Worm (Caenorhabditis elegans) whole organism, L4 larva: ENCODE results near the gene H17B01.5.

ENCODE experiments used
- Y48G9A.11 ChIP-seq: fragments of 200-800 bp; sonication (Bioruptor generic); IDR thresholded peaks from 2 replicates; pipeline ENCODE4 v1.3.6; 2022; ENCODE audit warnings: missing genetic modification reagents, missing genetic modification characterization, missing compliant biosample characterization
- ceh-82 ChIP-seq: sonication (generic microtip); optimal IDR thresholded peaks from 2 replicates; lab custom pipeline; 2017; ENCODE audit warnings: missing biosample characterization, missing genetic modification characterization
- dmd-8 ChIP-seq: fragments of 200-800 bp; sonication (Bioruptor generic); IDR thresholded peaks from 2 replicates; pipeline ENCODE4 v1.3.6; 2022; ENCODE audit warnings: missing genetic modification characterization, missing compliant biosample characterization
- egl-27 ChIP-seq: sonication (generic microtip); optimal IDR thresholded peaks from 3 replicates; lab custom pipeline; 2017; ENCODE audit warnings: missing biosample characterization, missing genetic modification reagents, missing genetic modification characterization
- lim-7 ChIP-seq: fragments of 200-800 bp; sonication (Bioruptor generic); IDR thresholded peaks from 2 replicates; pipeline ENCODE4 v1.3.6; 2022; ENCODE audit warnings: missing genetic modification characterization, missing compliant biosample characterization
- lin-39 ChIP-seq: fragments of 150-350 bp; optimal IDR thresholded peaks from 2 replicates; lab custom pipeline; 2014; ENCODE audit warnings: missing biosample characterization, missing genetic modification reagents, missing genetic modification characterization
- nhr-102 ChIP-seq: sonication (generic microtip); optimal IDR thresholded peaks from 2 replicates; lab custom pipeline; 2016; ENCODE audit warnings: mild to moderate bottlenecking, missing genetic modification characterization, moderate library complexity, missing compliant biosample characterization
- nhr-237 ChIP-seq: sonication (generic microtip); optimal IDR thresholded peaks from 2 replicates; lab custom pipeline; 2017; ENCODE audit warnings: missing biosample characterization, missing genetic modification characterization
- nhr-25 ChIP-seq: sonication (generic microtip); optimal IDR thresholded peaks from 2 replicates; lab custom pipeline; 2017; ENCODE audit warnings: missing genetic modification characterization, mild to moderate bottlenecking, missing compliant biosample characterization, antibody characterized with exemption, moderate library complexity, borderline replicate concordance; ENCODE audit not compliant: insufficient read depth
- rbr-2 ChIP-seq: sonication (generic microtip); optimal IDR thresholded peaks from 2 replicates; lab custom pipeline; 2016; ENCODE audit warnings: missing genotype, missing genetic modification characterization, missing compliant biosample characterization
- set-16 ChIP-seq: fragments of 200-800 bp; sonication (Bioruptor generic); IDR thresholded peaks from 2 replicates; pipeline ENCODE4 v1.3.6; 2022; ENCODE audit warnings: missing genetic modification reagents, missing genetic modification characterization, missing compliant biosample characterization
- snpc-4 ChIP-seq: fragments of 150-350 bp; optimal IDR thresholded peaks from 2 replicates; lab custom pipeline; 2014; ENCODE audit warnings: missing biosample characterization, missing genetic modification characterization
- ztf-11 ChIP-seq: fragments of 150-350 bp; optimal IDR thresholded peaks from 2 replicates; lab custom pipeline; 2014; ENCODE audit warnings: missing biosample characterization, missing genetic modification characterization

DNA sequence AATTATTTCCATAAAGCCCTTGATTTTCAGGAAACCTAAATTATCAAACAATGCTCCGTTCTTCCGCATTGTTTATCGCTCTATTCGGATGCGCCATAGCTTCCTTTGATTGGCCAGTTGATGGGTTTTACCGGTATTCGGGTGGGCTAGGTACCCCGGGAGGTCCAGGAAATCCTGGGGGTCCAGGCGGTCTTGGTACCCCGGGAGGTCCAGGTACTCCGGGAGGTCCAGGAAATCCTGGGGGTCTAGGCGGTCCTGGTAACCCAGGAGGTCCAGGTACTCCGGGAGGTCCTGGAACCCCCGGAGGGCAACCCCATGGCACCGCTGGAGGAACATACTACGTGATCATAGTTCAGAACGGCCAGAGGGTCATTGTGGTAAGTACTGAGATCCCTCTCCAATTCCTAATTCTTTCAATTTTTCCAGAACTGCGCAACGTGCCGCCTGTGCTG is 2.8 kb downstream of the H17B01.5 start, which contains the start of gene H17B01.2:
- TF ChIP-seq rbr-2 (no peak), ceh-82 (tag; lab: Kevin White, UChicago) (no peak), dmd-8 (GFP tag; lab: Robert Waterston, UW) (no peak), egl-27 (no peak), nhr-102 (tag; lab: Kevin White, UChicago) (no peak), snpc-4 (tag; lab: Kevin White, UChicago) (no peak), lin-39 (tag; lab: Kevin White, UChicago) (no peak), lim-7 (no peak), ztf-11 (no peak), set-16 (GFP tag; lab: Robert Waterston, UW) (peak; percentile 94), nhr-25 (tag; lab: Kevin White, UChicago) (no peak), Y48G9A.11 (GFP tag; lab: Robert Waterston, UW) (no peak), nhr-237 (tag; lab: Kevin White, UChicago) (no peak)
